Worm (Caenorhabditis elegans) whole organism, late embryonic: ENCODE data around the gene dod-21.

ENCODE experiments used
- C08G9.2 ChIP-seq: sonication (generic microtip); optimal IDR thresholded peaks from 2 replicates; lab custom pipeline; 2016; ENCODE audit warnings: mild to moderate bottlenecking, missing genetic modification characterization, moderate library complexity, missing compliant biosample characterization
- C38D4.7 ChIP-seq: fragments of 200-800 bp; sonication (Bioruptor generic); optimal IDR thresholded peaks from 2 replicates; lab custom pipeline; 2018; ENCODE audit warnings: mild to moderate bottlenecking, missing genetic modification characterization, moderate library complexity, missing compliant biosample characterization
- K02D7.2 ChIP-seq: sonication (generic microtip); optimal IDR thresholded peaks from 2 replicates; lab custom pipeline; 2017; ENCODE audit warnings: mild to moderate bottlenecking, missing genetic modification characterization, missing compliant biosample characterization
- K09A11.1 ChIP-seq: sonication (generic microtip); optimal IDR thresholded peaks from 2 replicates; lab custom pipeline; 2017; ENCODE audit warnings: antibody characterized with exemption, mild to moderate bottlenecking, missing genetic modification characterization, missing compliant biosample characterization; ENCODE audit not compliant: insufficient read depth
- Y22D7AL.16 ChIP-seq: sonication (generic microtip); optimal IDR thresholded peaks from 2 replicates; lab custom pipeline; 2016; ENCODE audit warnings: missing genetic modification characterization, missing compliant biosample characterization
- ceh-18 ChIP-seq: sonication (generic microtip); optimal IDR thresholded peaks from 2 replicates; lab custom pipeline; 2016; ENCODE audit warnings: missing genetic modification characterization, missing compliant biosample characterization
- ceh-2 ChIP-seq: sonication (generic microtip); optimal IDR thresholded peaks from 2 replicates; lab custom pipeline; 2016; ENCODE audit warnings: missing genotype, missing genetic modification characterization, missing compliant biosample characterization
- ceh-22 ChIP-seq: sonication (generic microtip); optimal IDR thresholded peaks from 2 replicates; lab custom pipeline; 2017; ENCODE audit warnings: missing biosample characterization, missing genetic modification characterization
- ceh-31 ChIP-seq: sonication (generic microtip); optimal IDR thresholded peaks from 2 replicates; lab custom pipeline; 2016; ENCODE audit warnings: missing genetic modification characterization, missing compliant biosample characterization
- ceh-45 ChIP-seq: fragments of 200-800 bp; sonication (Bioruptor generic); IDR thresholded peaks from 2 replicates; pipeline ENCODE4 v1.3.6; 2022; ENCODE audit warnings: missing genetic modification reagents, missing genetic modification characterization, missing compliant biosample characterization
- ceh-48 ChIP-seq: sonication (generic microtip); optimal IDR thresholded peaks from 2 replicates; lab custom pipeline; 2016; ENCODE audit warnings: missing genetic modification characterization, inconsistent platforms, missing compliant biosample characterization
- ceh-6 ChIP-seq: fragments of 200-800 bp; sonication (Bioruptor generic); optimal IDR thresholded peaks from 2 replicates; lab custom pipeline; 2018; ENCODE audit warnings: mild to moderate bottlenecking, missing genetic modification characterization, missing compliant biosample characterization
- dmd-4 ChIP-seq: sonication (generic microtip); optimal IDR thresholded peaks from 2 replicates; lab custom pipeline; 2016; ENCODE audit warnings: borderline replicate concordance, missing genetic modification characterization, missing compliant biosample characterization
- dve-1 ChIP-seq: sonication (generic microtip); optimal IDR thresholded peaks from 2 replicates; lab custom pipeline; 2017; ENCODE audit warnings: antibody characterized with exemption, mild to moderate bottlenecking, missing genetic modification characterization, missing compliant biosample characterization
- elt-2 ChIP-seq: sonication (generic microtip); optimal IDR thresholded peaks from 2 replicates; lab custom pipeline; 2016; ENCODE audit warnings: missing genetic modification reagents, missing genetic modification characterization, missing compliant biosample characterization
- elt-4 ChIP-seq: sonication (generic microtip); optimal IDR thresholded peaks from 2 replicates; lab custom pipeline; 2016; ENCODE audit warnings: missing genetic modification characterization, missing compliant biosample characterization
- ets-4 ChIP-seq: sonication (generic microtip); optimal IDR thresholded peaks from 2 replicates; lab custom pipeline; 2016; ENCODE audit warnings: missing genetic modification characterization, missing compliant biosample characterization
- fax-1 ChIP-seq: sonication (generic microtip); optimal IDR thresholded peaks from 2 replicates; lab custom pipeline; 2016; ENCODE audit warnings: missing genotype, missing genetic modification characterization, missing compliant biosample characterization
- fkh-6 ChIP-seq: sonication (generic microtip); optimal IDR thresholded peaks from 2 replicates; lab custom pipeline; 2016; ENCODE audit warnings: missing genetic modification characterization, missing compliant biosample characterization
- hlh-13 ChIP-seq: fragments of 200-800 bp; sonication (Bioruptor generic); optimal IDR thresholded peaks from 2 replicates; lab custom pipeline; 2018; ENCODE audit warnings: mild to moderate bottlenecking, missing genetic modification characterization, missing compliant biosample characterization
- hlh-15 ChIP-seq: sonication (generic microtip); optimal IDR thresholded peaks from 2 replicates; lab custom pipeline; 2016; ENCODE audit warnings: missing genetic modification characterization, missing compliant biosample characterization
- lim-6 ChIP-seq: sonication (generic microtip); optimal IDR thresholded peaks from 2 replicates; lab custom pipeline; 2016; ENCODE audit warnings: missing genetic modification characterization, missing compliant biosample characterization
- lin-11 ChIP-seq: fragments of 200-800 bp; sonication (Bioruptor generic); optimal IDR thresholded peaks from 2 replicates; lab custom pipeline; 2018; ENCODE audit warnings: mild to moderate bottlenecking, missing genetic modification characterization, missing compliant biosample characterization
- madf-2 ChIP-seq: sonication (generic microtip); optimal IDR thresholded peaks from 2 replicates; lab custom pipeline; 2017; ENCODE audit warnings: missing genetic modification characterization, missing compliant biosample characterization
- nfya-1 ChIP-seq: sonication (generic microtip); optimal IDR thresholded peaks from 2 replicates; lab custom pipeline; 2017; ENCODE audit warnings: missing genetic modification characterization, mild to moderate bottlenecking, missing compliant biosample characterization, antibody characterized with exemption, moderate library complexity
- nhr-11 ChIP-seq: fragments of 150-350 bp; optimal IDR thresholded peaks from 2 replicates; lab custom pipeline; 2014; ENCODE audit warnings: missing biosample characterization, missing genetic modification characterization
- pax-1 ChIP-seq: fragments of 150-350 bp; optimal IDR thresholded peaks from 2 replicates; lab custom pipeline; 2014; ENCODE audit warnings: missing biosample characterization, missing genetic modification characterization
- pqm-1 ChIP-seq: sonication (generic microtip); optimal IDR thresholded peaks from 2 replicates; lab custom pipeline; 2016; ENCODE audit warnings: missing genetic modification characterization, missing compliant biosample characterization
- pros-1 ChIP-seq: fragments of 150-350 bp; optimal IDR thresholded peaks from 2 replicates; lab custom pipeline; 2014; ENCODE audit warnings: missing biosample characterization, missing genetic modification reagents, missing genetic modification characterization
- ref-2 ChIP-seq: sonication (generic microtip); optimal IDR thresholded peaks from 2 replicates; lab custom pipeline; 2016; ENCODE audit warnings: missing genetic modification characterization, missing compliant biosample characterization
- sox-4 ChIP-seq: sonication (generic microtip); optimal IDR thresholded peaks from 2 replicates; lab custom pipeline; 2017; ENCODE audit warnings: mild to moderate bottlenecking, missing genetic modification characterization, inconsistent platforms, missing compliant biosample characterization
- tbx-7 ChIP-seq: sonication (generic microtip); optimal IDR thresholded peaks from 2 replicates; lab custom pipeline; 2016; ENCODE audit warnings: missing genotype, missing genetic modification characterization, missing compliant biosample characterization
- ttx-3 ChIP-seq: sonication (generic microtip); optimal IDR thresholded peaks from 2 replicates; lab custom pipeline; 2016; ENCODE audit warnings: missing genetic modification reagents, missing genetic modification characterization, missing compliant biosample characterization
- unc-3 ChIP-seq, 2 experiments: fragments of 200-800 bp in 1 of 2; sonication (Bioruptor generic) in 1 of 2; sonication (generic microtip) in 1 of 2; conservative IDR thresholded peaks in 1 of 2; optimal IDR thresholded peaks in 1 of 2; 2 replicates each; pipeline versions ENCODE4 v1.3.6 to Lab custom; 2016 to 2022; ENCODE audit warnings: missing compliant biosample characterization in 2 of 2, missing genetic modification characterization in 2 of 2, missing genetic modification reagents in 1 of 2
- unc-42 ChIP-seq: sonication (generic microtip); optimal IDR thresholded peaks from 2 replicates; lab custom pipeline; 2016; ENCODE audit warnings: missing genotype, missing genetic modification characterization, missing compliant biosample characterization
- unc-86 ChIP-seq: sonication (generic microtip); optimal IDR thresholded peaks from 2 replicates; lab custom pipeline; 2016; ENCODE audit warnings: missing genetic modification characterization, missing compliant biosample characterization
- ztf-16 ChIP-seq: sonication (generic microtip); optimal IDR thresholded peaks from 2 replicates; lab custom pipeline; 2017; ENCODE audit warnings: missing genetic modification characterization, missing compliant biosample characterization

dod-21 gene

DNA sequence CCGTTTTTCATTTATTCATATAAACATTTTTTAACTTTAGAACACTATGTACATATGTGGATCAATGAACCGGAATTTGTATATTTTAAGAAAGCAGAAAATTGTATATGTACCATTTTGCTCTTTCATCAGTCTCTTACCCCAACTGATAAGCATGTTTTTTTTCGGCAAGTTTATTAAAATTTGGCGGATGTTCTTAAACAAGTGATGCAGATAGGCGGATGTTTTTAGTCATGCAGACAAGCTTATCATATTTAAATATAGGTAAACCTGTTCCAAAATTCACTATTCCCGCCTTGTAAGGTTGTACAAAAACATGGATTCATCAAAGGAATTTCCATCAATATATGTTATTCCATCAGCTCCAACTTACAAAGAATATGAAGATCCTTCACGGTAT is 37.1 kb upstream of the dod-21 start, which contains the start of gene K08D8.9:
Gene K08D8.9 (plus strand): TSS at position 301 of the 400 bp plus-strand sequence.
- no peak for TF ChIP-seq lin-11 (tag; lab: Kevin White, UChicago)
- no peak for TF ChIP-seq ceh-22 (tag; lab: Kevin White, UChicago)
- TF ChIP-seq pax-1 (tag; lab: Kevin White, UChicago), result no peak
- no peak for TF ChIP-seq ttx-3 (tag; lab: Kevin White, UChicago)
- TF ChIP-seq nhr-11 (tag; lab: Kevin White, UChicago), result no peak
- no peak for TF ChIP-seq tbx-7
- no peak for TF ChIP-seq dve-1 (tag; lab: Kevin White, UChicago)
- TF ChIP-seq unc-42, result no peak
- no peak for TF ChIP-seq K02D7.2 (tag; lab: Kevin White, UChicago)
- TF ChIP-seq ceh-2 (tag; lab: Kevin White, UChicago), result no peak
- no peak for TF ChIP-seq ceh-45 (GFP tag; lab: Robert Waterston, UW)
- TF ChIP-seq nfya-1 (tag; lab: Kevin White, UChicago), result no peak
- no peak for TF ChIP-seq C08G9.2
- TF ChIP-seq pros-1 (tag; lab: Kevin White, UChicago), result no peak
- TF ChIP-seq hlh-15 (tag; lab: Kevin White, UChicago), result no peak
- no peak for TF ChIP-seq ztf-16
- no peak for TF ChIP-seq C38D4.7 (GFP tag; lab: Kevin White, UChicago)

ce11 chrIV:12900267-12900666 is 36.3 kb upstream of the dod-21 start, which contains the start of gene K08D8.10:
K08D8.10 (plus strand) TSS chrIV:12900567.
- TF ChIP-seq tbx-7 (no peak), fax-1 (tag; lab: Kevin White, UChicago) (no peak), ceh-48 (tag; lab: Kevin White, UChicago) (no peak), ets-4 (no peak), pqm-1 (tag; lab: Kevin White, UChicago) (no peak), ztf-16 (no peak), pax-1 (tag; lab: Kevin White, UChicago) (no peak)

DNA sequence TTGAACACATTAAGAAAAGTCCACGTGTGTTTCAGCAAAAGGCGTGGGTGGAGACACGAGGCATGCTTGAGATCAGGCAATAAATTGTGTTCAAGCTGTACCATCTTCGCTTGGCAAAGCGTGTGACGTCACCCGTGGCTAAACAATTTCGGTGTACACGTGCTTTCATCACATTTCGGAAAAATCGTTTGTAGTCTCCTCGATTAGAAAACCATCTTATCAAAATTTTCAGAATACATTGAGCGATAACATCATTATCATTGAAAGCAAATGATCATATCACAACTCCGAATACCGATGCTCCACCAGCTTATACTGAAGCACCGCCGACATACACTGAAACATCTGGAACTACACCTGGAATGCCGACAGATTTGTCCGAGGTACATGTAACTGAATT is 34.9 kb upstream of the dod-21 start:
- TF ChIP-seq K09A11.1 (tag; lab: Kevin White, UChicago) (no peak), elt-2 (tag; lab: Kevin White, UChicago) (peak; percentile 48)

DNA sequence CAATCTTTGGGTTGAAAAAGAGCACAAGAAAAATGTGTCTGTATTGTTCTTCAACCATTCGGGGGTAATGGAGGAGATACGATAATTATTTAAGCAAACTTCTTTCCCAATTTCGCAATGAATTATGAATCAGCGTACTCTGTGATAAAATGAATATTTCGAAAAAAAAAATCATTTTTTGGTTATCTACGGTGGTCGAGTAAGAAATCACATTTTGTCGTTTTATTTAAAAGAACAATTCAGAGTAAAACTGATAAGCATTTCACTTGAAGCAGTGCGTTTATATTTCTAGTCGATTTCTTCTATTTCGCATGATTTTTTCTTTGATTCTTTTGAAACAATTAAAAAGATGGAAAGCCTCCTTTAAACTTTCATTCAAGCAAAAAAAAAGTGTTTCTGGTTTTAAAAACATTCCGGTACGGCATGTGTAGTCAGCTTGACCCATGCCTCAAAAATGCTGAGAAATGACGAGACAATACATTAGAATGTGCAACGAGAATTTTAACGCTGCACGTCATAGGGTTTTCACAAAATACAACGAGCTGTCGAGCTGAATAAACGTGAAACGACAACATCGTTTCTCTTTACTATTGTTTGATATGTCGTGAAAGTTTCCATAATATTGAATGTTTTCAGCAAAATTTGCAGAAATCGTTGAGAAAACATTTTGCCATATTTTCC is 34.0 kb upstream of the dod-21 start, which contains the start of gene K08D8.2:
Gene K08D8.2 (plus strand): TSS at position 631 of the 681 bp plus-strand sequence.
- TF ChIP-seq ceh-6, result no peak
- no peak for TF ChIP-seq hlh-13 (GFP tag; lab: Kevin White, UChicago)
- no peak for TF ChIP-seq unc-86 (tag; lab: Kevin White, UChicago)
- no peak for TF ChIP-seq pax-1 (tag; lab: Kevin White, UChicago)
- TF ChIP-seq madf-2 (tag; lab: Kevin White, UChicago), result no peak
- no peak for TF ChIP-seq ceh-18 (tag; lab: Kevin White, UChicago)
- no peak for TF ChIP-seq fkh-6 (tag; lab: Kevin White, UChicago)
- no peak for TF ChIP-seq elt-4 (tag; lab: Kevin White, UChicago)
- no peak for TF ChIP-seq fax-1 (tag; lab: Kevin White, UChicago)
- TF ChIP-seq lim-6 (tag; lab: Kevin White, UChicago), result no peak
- TF ChIP-seq sox-4 (tag; lab: Kevin White, UChicago), result no peak
- no peak for TF ChIP-seq dmd-4 (tag; lab: Kevin White, UChicago)
- no peak for TF ChIP-seq K02D7.2 (tag; lab: Kevin White, UChicago)
- TF ChIP-seq ceh-31 (tag; lab: Kevin White, UChicago), result no peak
- no peak for TF ChIP-seq unc-3 (GFP tag; conservative IDR thresholded peaks at IDR 0.05; lab: Robert Waterston, UW)
- no peak for TF ChIP-seq unc-3 (tag; optimal IDR thresholded peaks at IDR 0.05; lab: Kevin White, UChicago)
- no peak for TF ChIP-seq Y22D7AL.16 (tag; lab: Kevin White, UChicago)
- no peak for TF ChIP-seq ref-2
- TF ChIP-seq unc-42, result no peak
- TF ChIP-seq, all 69 proteins: peak for 0
